6 fruit fly cellular contexts compared by ENCODE assay signal in genomic region chr3R:26230016-26230415, dm6.
TF ChIP-seq lines count a peak whose summit lies in the region.

CG12290 (plus strand) TSS chr3R:26230248.

- TF ChIP-seq CTCF in whole organism, embryonic (GFP tag; optimal IDR thresholded peaks at IDR 0.05; lab: Kevin White, UChicago): no peak

TF ChIP-seq in whole organism, 6 proteins besides CTCF, POLR2A, EP300 and RAD21:
- TF ChIP-seq usp (GFP tag; optimal IDR thresholded peaks at IDR 0.05; lab: Kevin White, UChicago) (no peak), Dll (optimal IDR thresholded peaks at IDR 0.05; lab: Kevin White, UChicago) (peak; percentile 100)

TF ChIP-seq in whole organism, adult, 20 proteins besides CTCF, POLR2A, EP300 and RAD21 (continues in another document):
- TF ChIP-seq cnc (optimal IDR thresholded peaks at IDR 0.05; lab: Kevin White, UChicago): no peak
- no peak for TF ChIP-seq pad (GFP tag; optimal IDR thresholded peaks at IDR 0.05; lab: Kevin White, UChicago)
- peak; percentile 15 for TF ChIP-seq CG11617 (GFP tag; optimal IDR thresholded peaks at IDR 0.05; lab: Kevin White, UChicago)
- TF ChIP-seq cic (GFP tag; optimal IDR thresholded peaks at IDR 0.05; lab: Kevin White, UChicago): peak; percentile 27
- peak; percentile 34 for TF ChIP-seq CG14711 (tag; optimal IDR thresholded peaks at IDR 0.05; lab: Kevin White, UChicago)
- peak; percentile 46 for TF ChIP-seq Clk (GFP tag; optimal IDR thresholded peaks at IDR 0.05; lab: Kevin White, UChicago)
- peak; percentile 13 for TF ChIP-seq tj (GFP tag; optimal IDR thresholded peaks at IDR 0.05; lab: Kevin White, UChicago)
- TF ChIP-seq toe (GFP tag; optimal IDR thresholded peaks at IDR 0.05; lab: Kevin White, UChicago): no peak
- peak; percentile 13 for TF ChIP-seq CG33017 (tag; optimal IDR thresholded peaks at IDR 0.05; lab: Kevin White, UChicago)
- TF ChIP-seq ovo (GFP tag; optimal IDR thresholded peaks at IDR 0.05; lab: Kevin White, UChicago): no peak
- peak; percentile 59 for TF ChIP-seq Mnt (GFP tag; optimal IDR thresholded peaks at IDR 0.05; lab: Kevin White, UChicago)
- no peak for TF ChIP-seq Hr96 (GFP tag; optimal IDR thresholded peaks at IDR 0.05; lab: Kevin White, UChicago)
- TF ChIP-seq CG7101 (tag; optimal IDR thresholded peaks at IDR 0.05; lab: Kevin White, UChicago): peak; percentile 16
- peak; percentile 8 for TF ChIP-seq CG12768 (GFP tag; optimal IDR thresholded peaks at IDR 0.05; lab: Kevin White, UChicago)
- peak; percentile 20 for TF ChIP-seq CG7045 (GFP tag; optimal IDR thresholded peaks at IDR 0.05; lab: Kevin White, UChicago)
- TF ChIP-seq kay (GFP tag; lab: Kevin White, UChicago; ENCODE audit: borderline replicate concordance): no peak
- no peak for TF ChIP-seq CG5204 (GFP tag; optimal IDR thresholded peaks at IDR 0.05; lab: Kevin White, UChicago)
- peak; percentile 17 for TF ChIP-seq CG1620 (GFP tag; optimal IDR thresholded peaks at IDR 0.05; lab: Kevin White, UChicago)

TF ChIP-seq in whole organism, embryonic, 481 proteins besides CTCF, POLR2A, EP300 and RAD21 (continues in another document):
- TF ChIP-seq CG9932 (GFP tag; IDR thresholded peaks at IDR 0.05; lab: Robert Waterston, UW) (peak; percentile 38; the same call in 1 of the 2 replicates), onecut (GFP tag; IDR thresholded peaks at IDR 0.05; lab: Robert Waterston, UW) (peak; percentile 33; the same call in 1 of the 2 replicates), seq (GFP tag; IDR thresholded peaks at IDR 0.05; lab: Robert Waterston, UW) (peak; percentile 59; the same call in 1 of the 2 replicates), PHDP (tag; optimal IDR thresholded peaks at IDR 0.05; lab: Kevin White, UChicago) (peak; percentile 36), CG18476 (GFP tag; optimal IDR thresholded peaks at IDR 0.05; lab: Kevin White, UChicago) (no peak), ftz-f1 (GFP tag; optimal IDR thresholded peaks at IDR 0.05; lab: Kevin White, UChicago) (peak; percentile 50), trh (GFP tag; optimal IDR thresholded peaks at IDR 0.05; lab: Kevin White, UChicago) (no peak), CG34422 (GFP tag; IDR thresholded peaks at IDR 0.05; lab: Robert Waterston, UW) (peak; percentile 40; the same call in 1 of the 3 replicates), chm (GFP tag; IDR thresholded peaks at IDR 0.05; lab: Robert Waterston, UW) (peak; percentile 66; the same call in 1 of the 2 replicates), caup (GFP tag; optimal IDR thresholded peaks at IDR 0.05; lab: Kevin White, UChicago; ENCODE audit: severe bottlenecking) (peak; percentile 50), CG17361 (GFP tag; IDR thresholded peaks at IDR 0.05; lab: Robert Waterston, UW) (0 out of 3 replicates have a peak, but pooled peaks have one; percentile 11), Dref (GFP tag; IDR thresholded peaks at IDR 0.05; lab: Robert Waterston, UW) (no peak), sna (GFP tag; IDR thresholded peaks at IDR 0.05; lab: Robert Waterston, UW; ENCODE audit: partially characterized antibody) (peak; percentile 29), lilli (GFP tag; optimal IDR thresholded peaks at IDR 0.05; lab: Kevin White, UChicago) (peak; percentile 39), Doc3 (GFP tag; IDR thresholded peaks at IDR 0.05; lab: Robert Waterston, UW; ENCODE audit: partially characterized antibody) (peak; percentile 53; the same call in 1 of the 3 replicates), sug (tag; optimal IDR thresholded peaks at IDR 0.05; lab: Kevin White, UChicago) (peak; percentile 22)

TF ChIP-seq in whole organism, prepupa, 60 proteins besides CTCF, POLR2A, EP300 and RAD21 (continues in another document):
- TF ChIP-seq pdm3 (GFP tag; optimal IDR thresholded peaks at IDR 0.05; lab: Kevin White, UChicago) (peak; percentile 29), CG15336 (GFP tag; IDR thresholded peaks at IDR 0.05; lab: Robert Waterston, UW) (peak; percentile 42; the same call in 1 of the 2 replicates), CG6854 (GFP tag; optimal IDR thresholded peaks at IDR 0.05; lab: Kevin White, UChicago) (peak; percentile 98), CG6163 (GFP tag; IDR thresholded peaks at IDR 0.05; lab: Robert Waterston, UW) (peak; percentile 72), lz (GFP tag; optimal IDR thresholded peaks at IDR 0.05; lab: Kevin White, UChicago) (peak; percentile 17), CG8119 (GFP tag; IDR thresholded peaks at IDR 0.05; lab: Robert Waterston, UW) (peak; percentile 32; the same call in 1 of the 3 replicates), fd85E (GFP tag; optimal IDR thresholded peaks at IDR 0.05; lab: Kevin White, UChicago) (peak; percentile 63), OdsH (GFP tag; optimal IDR thresholded peaks at IDR 0.05; lab: Kevin White, UChicago) (peak; percentile 16), CG9139 (GFP tag; optimal IDR thresholded peaks at IDR 0.05; lab: Kevin White, UChicago) (peak; percentile 15), Hr38 (GFP tag; optimal IDR thresholded peaks at IDR 0.05; lab: Kevin White, UChicago) (no peak), CG16779 (tag; optimal IDR thresholded peaks at IDR 0.05; lab: Kevin White, UChicago) (no peak), Blimp-1 (GFP tag; optimal IDR thresholded peaks at IDR 0.05; lab: Kevin White, UChicago) (no peak), CG32006 (GFP tag; optimal IDR thresholded peaks at IDR 0.05; lab: Kevin White, UChicago) (peak; percentile 35), CG31627 (GFP tag; optimal IDR thresholded peaks at IDR 0.05; lab: Kevin White, UChicago) (peak; percentile 12), CG6808 (GFP tag; optimal IDR thresholded peaks at IDR 0.05; lab: Kevin White, UChicago) (peak; percentile 13), dsx (GFP tag; optimal IDR thresholded peaks at IDR 0.05; lab: Kevin White, UChicago; ENCODE audit: poor library complexity, severe bottlenecking) (peak; percentile 46), Hr39 (GFP tag; optimal IDR thresholded peaks at IDR 0.05; lab: Kevin White, UChicago) (peak; percentile 37), ss (GFP tag; optimal IDR thresholded peaks at IDR 0.05; lab: Kevin White, UChicago) (peak in 1 of 2 experiments; percentile 34)

TF ChIP-seq in whole organism, pupa, 21 proteins besides CTCF, POLR2A, EP300 and RAD21 (continues in another document):
- TF ChIP-seq CG10348 (GFP tag; IDR thresholded peaks at IDR 0.05; lab: Robert Waterston, UW) (no peak), CG14655 (GFP tag; optimal IDR thresholded peaks at IDR 0.05; lab: Kevin White, UChicago) (no peak), CG13204 (GFP tag; optimal IDR thresholded peaks at IDR 0.05; lab: Kevin White, UChicago) (peak; percentile 84), D1 (tag; optimal IDR thresholded peaks at IDR 0.05; lab: Kevin White, UChicago) (no peak), Pif1B (GFP tag; optimal IDR thresholded peaks at IDR 0.05; lab: Kevin White, UChicago) (peak; percentile 39), CG12605 (GFP tag; IDR thresholded peaks at IDR 0.05; lab: Robert Waterston, UW) (0 out of 2 replicates have a peak, but pooled peaks have one; percentile 57), Snoo (tag; optimal IDR thresholded peaks at IDR 0.05; lab: Kevin White, UChicago) (peak; percentile 32), fd96Ca (GFP tag; IDR thresholded peaks at IDR 0.05; lab: Robert Waterston, UW) (peak; percentile 84), CG4496 (GFP tag; IDR thresholded peaks at IDR 0.05; lab: Robert Waterston, UW) (peak; percentile 87; the same call in 2 of the 3 replicates), Pif1A (GFP tag; optimal IDR thresholded peaks at IDR 0.05; lab: Kevin White, UChicago) (peak; percentile 53), CG17806 (tag; optimal IDR thresholded peaks at IDR 0.05; lab: Kevin White, UChicago) (no peak), CG8159 (tag; optimal IDR thresholded peaks at IDR 0.05; lab: Kevin White, UChicago) (no peak), CG32121 (GFP tag; IDR thresholded peaks at IDR 0.05; lab: Robert Waterston, UW) (peak; percentile 76; the same call in 1 of the 2 replicates), rn (GFP tag; IDR thresholded peaks at IDR 0.05; lab: Robert Waterston, UW) (no peak), Ets98B (GFP tag; IDR thresholded peaks at IDR 0.05; lab: Robert Waterston, UW) (peak; percentile 81), CG9948 (tag; optimal IDR thresholded peaks at IDR 0.05; lab: Kevin White, UChicago) (no peak), EcR (GFP tag; optimal IDR thresholded peaks at IDR 0.05; lab: Kevin White, UChicago) (peak; percentile 4), CG34367 (tag; optimal IDR thresholded peaks at IDR 0.05; lab: Kevin White, UChicago) (no peak), CG8301 (tag; optimal IDR thresholded peaks at IDR 0.05; lab: Kevin White, UChicago) (peak; percentile 19), gl (tag; optimal IDR thresholded peaks at IDR 0.05; lab: Kevin White, UChicago) (no peak)

TF ChIP-seq in whole organism, wandering third instar larva, 38 proteins besides CTCF, POLR2A, EP300 and RAD21 (continues in another document):
- TF ChIP-seq dsf (GFP tag; optimal IDR thresholded peaks at IDR 0.05; lab: Kevin White, UChicago; ENCODE audit: borderline replicate concordance): no peak
- TF ChIP-seq CG9705 (GFP tag; optimal IDR thresholded peaks at IDR 0.05; lab: Kevin White, UChicago): no peak
- TF ChIP-seq woc (GFP tag; optimal IDR thresholded peaks at IDR 0.05; lab: Kevin White, UChicago): no peak
- TF ChIP-seq tai (GFP tag; optimal IDR thresholded peaks at IDR 0.05; lab: Kevin White, UChicago): no peak
- peak; percentile 20 for TF ChIP-seq HLH106 (tag; optimal IDR thresholded peaks at IDR 0.05; lab: Kevin White, UChicago)
- TF ChIP-seq sv (GFP tag; optimal IDR thresholded peaks at IDR 0.05; lab: Kevin White, UChicago): no peak
- TF ChIP-seq Dif (GFP tag; optimal IDR thresholded peaks at IDR 0.05; lab: Kevin White, UChicago; ENCODE audit: partially characterized antibody): peak; percentile 97
- no peak for TF ChIP-seq GATAd (GFP tag; optimal IDR thresholded peaks at IDR 0.05; lab: Kevin White, UChicago)
- TF ChIP-seq jim (GFP tag; optimal IDR thresholded peaks at IDR 0.05; lab: Kevin White, UChicago): peak; percentile 9
- TF ChIP-seq Jra (GFP tag; optimal IDR thresholded peaks at IDR 0.05; lab: Kevin White, UChicago): no peak
- no peak for TF ChIP-seq brk (GFP tag; optimal IDR thresholded peaks at IDR 0.05; lab: Kevin White, UChicago)
- peak; percentile 93 to 95 for TF ChIP-seq dl (GFP tag; optimal IDR thresholded peaks at IDR 0.05; lab: Kevin White, UChicago; ENCODE audit: insufficient read depth in 1 of 2, partially characterized antibody in 2 of 2)
- peak; percentile 90 for TF ChIP-seq Vsx2 (GFP tag; optimal IDR thresholded peaks at IDR 0.05; lab: Kevin White, UChicago; ENCODE audit: partially characterized antibody)
- no peak for TF ChIP-seq usp (GFP tag; optimal IDR thresholded peaks at IDR 0.05; lab: Kevin White, UChicago)
- no peak for TF ChIP-seq Sp1 (GFP tag; optimal IDR thresholded peaks at IDR 0.05; lab: Kevin White, UChicago)
- TF ChIP-seq Abd-B (GFP tag; optimal IDR thresholded peaks at IDR 0.05; lab: Kevin White, UChicago): no peak
- TF ChIP-seq N (GFP tag; optimal IDR thresholded peaks at IDR 0.05; lab: Kevin White, UChicago): no peak
- peak; percentile 51 for TF ChIP-seq Hnf4 (GFP tag; optimal IDR thresholded peaks at IDR 0.05; lab: Kevin White, UChicago)
- TF ChIP-seq pan (optimal IDR thresholded peaks at IDR 0.05; lab: Kevin White, UChicago): no peak
- no peak for TF ChIP-seq Rel (GFP tag; optimal IDR thresholded peaks at IDR 0.05; lab: Kevin White, UChicago)
- peak; percentile 21 for TF ChIP-seq Rel (tag; optimal IDR thresholded peaks at IDR 0.05; lab: Kevin White, UChicago)
- TF ChIP-seq Myc (optimal IDR thresholded peaks at IDR 0.05; lab: Kevin White, UChicago): no peak
